Worm (Caenorhabditis elegans) whole organism, late embryonic: Measurements from ENCODE around the gene C38H2.3.
A peak's percentile ranks its signal among the peaks of the same experiment; 100 is the strongest.

Source experiments
- ceh-18 ChIP-seq: sonication (generic microtip); optimal IDR thresholded peaks from 2 replicates; lab custom pipeline; 2016; ENCODE audit warnings: missing genetic modification characterization, missing compliant biosample characterization
- ceh-24 ChIP-seq: sonication (generic microtip); optimal IDR thresholded peaks from 2 replicates; lab custom pipeline; 2016; ENCODE audit warnings: mild to moderate bottlenecking, missing genetic modification characterization, missing compliant biosample characterization
- ceh-31 ChIP-seq: sonication (generic microtip); optimal IDR thresholded peaks from 2 replicates; lab custom pipeline; 2016; ENCODE audit warnings: missing genetic modification characterization, missing compliant biosample characterization
- ceh-6 ChIP-seq: fragments of 200-800 bp; sonication (Bioruptor generic); optimal IDR thresholded peaks from 2 replicates; lab custom pipeline; 2018; ENCODE audit warnings: mild to moderate bottlenecking, missing genetic modification characterization, missing compliant biosample characterization
- dmd-4 ChIP-seq: sonication (generic microtip); optimal IDR thresholded peaks from 2 replicates; lab custom pipeline; 2016; ENCODE audit warnings: borderline replicate concordance, missing genetic modification characterization, missing compliant biosample characterization
- elt-2 ChIP-seq: sonication (generic microtip); optimal IDR thresholded peaks from 2 replicates; lab custom pipeline; 2016; ENCODE audit warnings: missing genetic modification reagents, missing genetic modification characterization, missing compliant biosample characterization
- hlh-30 ChIP-seq: sonication (generic microtip); optimal IDR thresholded peaks from 2 replicates; lab custom pipeline; 2017; ENCODE audit warnings: antibody characterized with exemption, missing genetic modification characterization, missing compliant biosample characterization; ENCODE audit not compliant: insufficient read depth
- nfya-1 ChIP-seq: sonication (generic microtip); optimal IDR thresholded peaks from 2 replicates; lab custom pipeline; 2017; ENCODE audit warnings: missing genetic modification characterization, mild to moderate bottlenecking, missing compliant biosample characterization, antibody characterized with exemption, moderate library complexity
- pqm-1 ChIP-seq: sonication (generic microtip); optimal IDR thresholded peaks from 2 replicates; lab custom pipeline; 2016; ENCODE audit warnings: missing genetic modification characterization, missing compliant biosample characterization
- rnt-1 ChIP-seq: sonication (generic microtip); optimal IDR thresholded peaks from 2 replicates; lab custom pipeline; 2016; ENCODE audit warnings: missing genetic modification characterization, missing compliant biosample characterization
- tbx-2 ChIP-seq: sonication (generic microtip); optimal IDR thresholded peaks from 2 replicates; lab custom pipeline; 2016; ENCODE audit warnings: missing genetic modification characterization, missing compliant biosample characterization
- unc-86 ChIP-seq: sonication (generic microtip); optimal IDR thresholded peaks from 2 replicates; lab custom pipeline; 2016; ENCODE audit warnings: missing genetic modification characterization, missing compliant biosample characterization
- ztf-16 ChIP-seq: sonication (generic microtip); optimal IDR thresholded peaks from 2 replicates; lab custom pipeline; 2017; ENCODE audit warnings: missing genetic modification characterization, missing compliant biosample characterization

DNA sequence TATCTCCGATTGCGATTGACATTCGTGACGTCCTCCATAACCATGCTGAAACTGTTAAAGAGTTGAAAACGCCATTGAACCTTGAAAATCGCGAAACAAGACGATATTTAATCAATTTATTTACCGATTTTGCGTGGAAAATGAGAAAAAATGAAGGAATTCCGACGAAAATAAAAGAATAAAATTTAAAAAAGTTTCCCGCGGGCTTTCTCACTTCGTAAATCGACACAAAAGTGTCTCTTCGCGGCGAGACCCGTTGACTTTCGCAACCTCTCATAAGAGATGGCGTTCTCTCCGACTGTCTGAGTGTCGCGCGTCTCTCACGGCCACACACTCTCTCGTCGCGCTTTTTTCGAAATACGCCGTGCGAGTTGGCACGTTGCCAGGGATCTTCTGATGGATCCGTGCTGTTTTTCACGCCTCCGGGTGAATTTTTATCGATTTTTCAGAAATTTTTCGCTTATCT is 20.9 kb upstream of the C38H2.3 start, which contains the start of gene hat-1:
- peak; percentile 68 for TF ChIP-seq ceh-18 (tag; lab: Kevin White, UChicago)
- peak; percentile 4 for TF ChIP-seq hlh-30
- peak; percentile 66 for TF ChIP-seq ceh-31
- TF ChIP-seq pqm-1 (tag; lab: Kevin White, UChicago): no peak
- no peak for TF ChIP-seq ztf-16 (tag; lab: Kevin White, UChicago)
- peak; percentile 80 for TF ChIP-seq nfya-1 (tag; lab: Kevin White, UChicago)
- TF ChIP-seq ceh-24 (tag; lab: Kevin White, UChicago): no peak
- no peak for TF ChIP-seq unc-86 (tag; lab: Kevin White, UChicago)
- TF ChIP-seq elt-2 (tag; lab: Kevin White, UChicago): no peak
- TF ChIP-seq ceh-6 (GFP tag; lab: Kevin White, UChicago): no peak
- TF ChIP-seq rnt-1 (tag; lab: Kevin White, UChicago): peak; percentile 26
- peak; percentile 57 for TF ChIP-seq tbx-2 (tag; lab: Kevin White, UChicago)
- TF ChIP-seq dmd-4 (tag; lab: Kevin White, UChicago): no peak
